Fruit fly (Drosophila melanogaster): Measurements from ENCODE around the gene Mpv17.

The Mpv17 gene

DNA sequence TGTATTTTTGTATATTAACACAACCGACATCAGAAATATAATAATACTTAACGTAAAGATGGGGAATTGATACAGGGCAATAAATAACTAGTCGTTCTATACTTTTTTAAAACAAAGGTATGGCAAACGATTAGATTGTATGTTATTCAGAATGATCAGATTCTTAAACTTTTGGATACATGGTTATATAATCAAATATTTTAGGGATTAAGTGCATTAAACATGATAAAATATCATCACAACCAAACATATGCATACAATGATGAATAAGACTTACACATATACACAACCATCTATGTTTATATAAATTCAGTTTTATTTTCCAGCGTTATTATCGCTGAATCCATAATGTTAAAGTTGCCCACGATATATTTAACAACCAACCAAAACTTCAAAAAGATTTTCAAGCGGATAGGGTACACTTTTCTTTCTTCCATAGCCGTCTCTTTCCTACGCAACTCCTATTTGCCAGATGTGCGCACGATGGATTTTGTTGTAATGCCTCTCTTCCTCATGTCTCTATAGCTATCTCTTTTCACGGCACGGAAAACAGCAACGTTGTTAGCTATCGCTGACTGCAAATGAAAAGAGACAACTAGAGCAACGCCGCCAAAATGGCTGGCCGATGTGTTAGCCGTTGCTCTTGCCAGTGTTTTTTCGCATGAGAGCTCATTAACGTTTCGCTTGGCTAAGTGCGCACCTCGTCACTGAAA lies 39.9 kb downstream of the Mpv17 start, which contains the start of gene toy:
TSS of gene toy (plus strand) at position 668 of the 713 bp plus-strand sequence.
- TF ChIP-seq Sox102F (GFP tag; optimal IDR thresholded peaks at IDR 0.05) = no peak
- no peak for TF ChIP-seq CG6854 (GFP tag; optimal IDR thresholded peaks at IDR 0.05)
- no peak for TF ChIP-seq Ets21C (GFP tag; optimal IDR thresholded peaks at IDR 0.05)
- no peak for TF ChIP-seq eg (GFP tag; IDR thresholded peaks at IDR 0.05)
- no peak for TF ChIP-seq Blimp-1 (GFP tag; optimal IDR thresholded peaks at IDR 0.05)
- TF ChIP-seq ss (GFP tag; optimal IDR thresholded peaks at IDR 0.05) = no peak
- no peak for TF ChIP-seq CG4318 (GFP tag; optimal IDR thresholded peaks at IDR 0.05)
- TF ChIP-seq achi (GFP tag; optimal IDR thresholded peaks at IDR 0.05) = no peak
- TF ChIP-seq CG8632 (GFP tag; optimal IDR thresholded peaks at IDR 0.05) = no peak
- TF ChIP-seq esn (GFP tag; optimal IDR thresholded peaks at IDR 0.05) = no peak
- TF ChIP-seq vri (GFP tag; optimal IDR thresholded peaks at IDR 0.05) = no peak
- no peak for TF ChIP-seq CG11294 (GFP tag; IDR thresholded peaks at IDR 0.05)
- no peak for TF ChIP-seq Hr39 (GFP tag; optimal IDR thresholded peaks at IDR 0.05)
- TF ChIP-seq acj6 (GFP tag; optimal IDR thresholded peaks at IDR 0.05) = no peak
- TF ChIP-seq Gug (GFP tag; IDR thresholded peaks at IDR 0.05) = no peak
- no peak for TF ChIP-seq CG11902 (GFP tag; optimal IDR thresholded peaks at IDR 0.05)
- no peak for TF ChIP-seq CG8119 (GFP tag; IDR thresholded peaks at IDR 0.05)

DNA sequence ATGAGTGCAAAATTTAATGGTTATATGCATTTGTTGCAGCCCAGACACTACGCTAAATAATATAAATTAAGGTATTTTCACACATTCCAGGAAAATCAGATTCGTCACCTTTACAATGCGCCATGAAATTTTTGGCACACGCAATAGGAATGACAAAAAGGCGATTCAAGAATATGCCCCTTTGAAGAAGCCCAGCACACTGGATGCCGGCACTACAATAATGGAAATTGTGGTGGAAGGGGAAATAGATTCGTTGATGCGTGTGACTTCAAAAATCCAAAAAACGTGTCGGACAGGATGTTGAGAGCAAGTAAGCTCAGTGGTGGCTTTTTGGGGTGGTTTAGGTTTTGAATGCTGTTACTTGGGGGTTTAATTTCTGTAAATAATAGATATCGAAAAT lies 40.8 kb downstream of the Mpv17 start:
- TF ChIP-seq Sox15 (GFP tag; optimal IDR thresholded peaks at IDR 0.05) = no peak
- TF ChIP-seq CG16779 (tag; optimal IDR thresholded peaks at IDR 0.05) = no peak
- no peak for TF ChIP-seq acj6 (GFP tag; optimal IDR thresholded peaks at IDR 0.05)
- TF ChIP-seq CG8119 (GFP tag; IDR thresholded peaks at IDR 0.05) = no peak
- TF ChIP-seq CG8319 (GFP tag; optimal IDR thresholded peaks at IDR 0.05) = no peak
- no peak for TF ChIP-seq OdsH (GFP tag; optimal IDR thresholded peaks at IDR 0.05)
- TF ChIP-seq CG6163 (GFP tag; IDR thresholded peaks at IDR 0.05) = no peak
- no peak for TF ChIP-seq cyc (GFP tag; optimal IDR thresholded peaks at IDR 0.05)
- TF ChIP-seq ss (GFP tag; optimal IDR thresholded peaks at IDR 0.05) = no peak
- no peak for TF ChIP-seq CG6854 (GFP tag; optimal IDR thresholded peaks at IDR 0.05)
- TF ChIP-seq spab (GFP tag; optimal IDR thresholded peaks at IDR 0.05) = no peak
- TF ChIP-seq CG7368 (GFP tag; optimal IDR thresholded peaks at IDR 0.05) = no peak

DNA sequence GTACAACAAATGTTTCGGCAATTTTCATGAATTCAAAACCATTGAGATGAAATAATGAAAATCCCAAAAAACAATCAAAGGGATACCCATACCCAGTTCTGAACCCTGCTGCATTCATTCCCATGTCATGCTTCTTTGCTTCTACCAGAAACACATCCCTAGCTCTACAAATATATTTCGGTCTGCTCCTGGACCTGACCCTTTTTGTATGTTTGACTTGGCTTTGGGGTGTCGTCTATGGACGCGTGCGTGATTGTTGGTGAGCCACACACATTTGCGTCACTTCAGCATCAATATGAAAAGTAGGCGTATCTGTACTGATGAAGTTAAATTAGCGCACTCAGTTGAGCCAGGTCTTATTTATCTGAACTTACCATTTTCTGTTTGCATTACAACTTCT lies 44.4 kb downstream of the Mpv17 start:
- TF ChIP-seq dsx (GFP tag; optimal IDR thresholded peaks at IDR 0.05; ENCODE audit: poor library complexity, severe bottlenecking) (no peak), eg (GFP tag; IDR thresholded peaks at IDR 0.05) (no peak), fd59A (GFP tag; optimal IDR thresholded peaks at IDR 0.05) (no peak), CG6163 (GFP tag; IDR thresholded peaks at IDR 0.05) (no peak), lz (GFP tag; optimal IDR thresholded peaks at IDR 0.05) (no peak), achi (GFP tag; optimal IDR thresholded peaks at IDR 0.05) (no peak), Gug (GFP tag; IDR thresholded peaks at IDR 0.05) (no peak), net (GFP tag; optimal IDR thresholded peaks at IDR 0.05) (no peak)

DNA sequence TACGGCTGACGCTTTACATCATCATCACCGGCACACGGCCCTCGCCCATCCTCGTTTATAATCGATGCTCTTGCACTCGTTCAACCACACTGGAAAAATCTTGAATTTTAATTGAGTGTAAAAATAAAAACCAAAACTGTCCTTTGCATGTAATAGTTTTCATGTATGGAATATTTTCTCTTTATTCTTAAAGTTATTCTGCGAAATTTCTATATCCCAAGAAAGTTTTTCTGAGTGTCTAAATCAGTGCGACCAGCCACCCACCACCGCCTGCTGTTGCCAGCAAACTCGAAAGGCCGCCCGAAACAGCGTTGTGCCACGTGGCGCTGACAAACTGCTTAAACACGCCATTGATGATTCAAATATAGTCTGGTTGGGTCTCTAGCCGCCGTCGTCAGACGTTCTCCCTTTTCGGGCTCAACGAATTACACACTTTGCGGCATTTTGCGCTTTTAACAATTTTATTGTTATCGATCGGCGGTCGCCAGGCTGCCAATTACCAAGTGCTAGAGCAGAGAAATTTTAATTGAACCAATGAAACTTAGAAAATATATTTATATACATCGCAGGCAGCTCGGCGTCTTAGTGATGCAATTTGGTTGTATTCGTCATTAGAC lies 46.3 kb downstream of the Mpv17 start:
- TF ChIP-seq CG6808 (GFP tag; optimal IDR thresholded peaks at IDR 0.05) (no peak), dac (GFP tag; optimal IDR thresholded peaks at IDR 0.05) (no peak), CG10669 (GFP tag; optimal IDR thresholded peaks at IDR 0.05) (no peak), CG16779 (tag; optimal IDR thresholded peaks at IDR 0.05) (no peak), CG10631 (GFP tag; optimal IDR thresholded peaks at IDR 0.05) (peak; percentile 52), OdsH (GFP tag; optimal IDR thresholded peaks at IDR 0.05) (peak; percentile 29), achi (GFP tag; optimal IDR thresholded peaks at IDR 0.05) (no peak), Hr38 (GFP tag; optimal IDR thresholded peaks at IDR 0.05) (no peak), CG4318 (GFP tag; optimal IDR thresholded peaks at IDR 0.05) (no peak), Eip78C (GFP tag) (peak; percentile 59), pdm3 (GFP tag; optimal IDR thresholded peaks at IDR 0.05) (peak; percentile 20), Sox15 (GFP tag; optimal IDR thresholded peaks at IDR 0.05) (no peak), CG3919 (GFP tag; optimal IDR thresholded peaks at IDR 0.05) (no peak), salr (GFP tag; optimal IDR thresholded peaks at IDR 0.05) (peak in 1 of 2 experiments; percentile 2), Ets21C (GFP tag; optimal IDR thresholded peaks at IDR 0.05) (no peak), CG7368 (GFP tag; optimal IDR thresholded peaks at IDR 0.05) (no peak), ss (GFP tag; optimal IDR thresholded peaks at IDR 0.05) (no peak), fd59A (GFP tag; optimal IDR thresholded peaks at IDR 0.05) (no peak), CG1621 (tag; optimal IDR thresholded peaks at IDR 0.05) (no peak), CG6276 (GFP tag; optimal IDR thresholded peaks at IDR 0.05) (no peak), dsx (GFP tag; optimal IDR thresholded peaks at IDR 0.05; ENCODE audit: poor library complexity, severe bottlenecking) (no peak), Ets96B (tag; optimal IDR thresholded peaks at IDR 0.05) (peak; percentile 30), CG11294 (GFP tag; IDR thresholded peaks at IDR 0.05) (no peak), net (GFP tag; optimal IDR thresholded peaks at IDR 0.05) (no peak), CG3032 (tag; optimal IDR thresholded peaks at IDR 0.05) (peak; percentile 19)

Measured in whole organism, prepupa.